Fruit fly (Drosophila melanogaster): ENCODE results near the gene vvl.

DNA sequence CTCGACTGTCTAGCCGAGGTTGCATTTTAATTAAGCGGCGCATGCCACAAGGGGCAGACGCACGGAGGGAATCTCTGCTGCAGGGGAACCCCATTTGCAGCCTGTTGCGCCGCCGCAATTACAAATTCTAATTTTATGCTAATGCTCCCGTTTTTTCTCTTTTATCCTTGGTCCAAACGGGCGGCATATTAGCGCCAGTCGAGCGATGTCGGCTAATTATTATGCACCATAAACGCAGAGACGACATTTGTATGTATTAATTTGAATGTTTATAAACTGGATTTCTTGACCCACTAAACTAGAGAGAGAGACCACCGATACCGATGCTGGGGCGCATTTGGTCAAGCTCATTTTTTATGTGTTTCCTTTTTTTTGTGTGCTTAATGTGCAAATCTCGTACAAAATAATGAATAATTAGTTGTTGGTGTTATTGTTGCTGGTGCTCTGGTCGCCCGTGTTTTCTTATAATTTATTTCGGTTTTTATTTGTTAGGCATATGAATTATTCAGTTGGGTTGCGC, 53.7 kb downstream of the vvl start:
- TF ChIP-seq CG8478 (optimal IDR thresholded peaks at IDR 0.05) (no peak), CTCF (optimal IDR thresholded peaks at IDR 0.05) (no peak)

All from S2 (cell line).